Worm (Caenorhabditis elegans) whole organism, late embryonic: ENCODE data around the gene str-150.

ENCODE experiments used
- C08G9.2 ChIP-seq: sonication (generic microtip); optimal IDR thresholded peaks from 2 replicates; lab custom pipeline; 2016; ENCODE audit warnings: mild to moderate bottlenecking, missing genetic modification characterization, moderate library complexity, missing compliant biosample characterization
- C38D4.7 ChIP-seq: fragments of 200-800 bp; sonication (Bioruptor generic); optimal IDR thresholded peaks from 2 replicates; lab custom pipeline; 2018; ENCODE audit warnings: mild to moderate bottlenecking, missing genetic modification characterization, moderate library complexity, missing compliant biosample characterization
- F13H6.1 ChIP-seq: sonication (generic microtip); optimal IDR thresholded peaks from 2 replicates; lab custom pipeline; 2016; ENCODE audit warnings: missing genetic modification characterization, missing compliant biosample characterization
- K09A11.1 ChIP-seq: sonication (generic microtip); optimal IDR thresholded peaks from 2 replicates; lab custom pipeline; 2017; ENCODE audit warnings: antibody characterized with exemption, mild to moderate bottlenecking, missing genetic modification characterization, missing compliant biosample characterization; ENCODE audit not compliant: insufficient read depth
- ahr-1 ChIP-seq: sonication (generic microtip); optimal IDR thresholded peaks from 2 replicates; lab custom pipeline; 2016; ENCODE audit warnings: missing genetic modification characterization, missing compliant biosample characterization
- ama-1 ChIP-seq: fragments of 150-350 bp; optimal IDR thresholded peaks from 2 replicates; lab custom pipeline; 2014
- ceh-14 ChIP-seq: sonication (generic microtip); optimal IDR thresholded peaks from 2 replicates; lab custom pipeline; 2016; ENCODE audit warnings: missing genotype, missing genetic modification characterization, missing compliant biosample characterization
- ceh-19 ChIP-seq: fragments of 200-800 bp; sonication (Bioruptor generic); optimal IDR thresholded peaks from 2 replicates; lab custom pipeline; 2018; ENCODE audit warnings: mild to moderate bottlenecking, missing genetic modification characterization, missing compliant biosample characterization
- ceh-2 ChIP-seq: sonication (generic microtip); optimal IDR thresholded peaks from 2 replicates; lab custom pipeline; 2016; ENCODE audit warnings: missing genotype, missing genetic modification characterization, missing compliant biosample characterization
- ceh-24 ChIP-seq: sonication (generic microtip); optimal IDR thresholded peaks from 2 replicates; lab custom pipeline; 2016; ENCODE audit warnings: mild to moderate bottlenecking, missing genetic modification characterization, missing compliant biosample characterization
- ceh-30 ChIP-seq: fragments of 150-350 bp; optimal IDR thresholded peaks from 2 replicates; lab custom pipeline; 2014; ENCODE audit warnings: missing biosample characterization, missing genetic modification characterization
- ceh-34 ChIP-seq: sonication (generic microtip); optimal IDR thresholded peaks from 2 replicates; lab custom pipeline; 2016; ENCODE audit warnings: mild to moderate bottlenecking, missing genetic modification characterization, missing compliant biosample characterization
- ceh-45 ChIP-seq: fragments of 200-800 bp; sonication (Bioruptor generic); IDR thresholded peaks from 2 replicates; pipeline ENCODE4 v1.3.6; 2022; ENCODE audit warnings: missing genetic modification reagents, missing genetic modification characterization, missing compliant biosample characterization
- ceh-48 ChIP-seq: sonication (generic microtip); optimal IDR thresholded peaks from 2 replicates; lab custom pipeline; 2016; ENCODE audit warnings: missing genetic modification characterization, inconsistent platforms, missing compliant biosample characterization
- ceh-6 ChIP-seq: fragments of 200-800 bp; sonication (Bioruptor generic); optimal IDR thresholded peaks from 2 replicates; lab custom pipeline; 2018; ENCODE audit warnings: mild to moderate bottlenecking, missing genetic modification characterization, missing compliant biosample characterization
- ceh-9 ChIP-seq: sonication (generic microtip); optimal IDR thresholded peaks from 2 replicates; lab custom pipeline; 2016; ENCODE audit warnings: mild to moderate bottlenecking, missing genetic modification characterization, inconsistent platforms, missing compliant biosample characterization
- che-1 ChIP-seq: sonication (generic microtip); optimal IDR thresholded peaks from 2 replicates; lab custom pipeline; 2016; ENCODE audit warnings: mild to moderate bottlenecking, missing genetic modification characterization, missing compliant biosample characterization
- elt-4 ChIP-seq: sonication (generic microtip); optimal IDR thresholded peaks from 2 replicates; lab custom pipeline; 2016; ENCODE audit warnings: missing genetic modification characterization, missing compliant biosample characterization
- ets-4 ChIP-seq: sonication (generic microtip); optimal IDR thresholded peaks from 2 replicates; lab custom pipeline; 2016; ENCODE audit warnings: missing genetic modification characterization, missing compliant biosample characterization
- eyg-1 ChIP-seq: sonication (generic microtip); optimal IDR thresholded peaks from 2 replicates; lab custom pipeline; 2016; ENCODE audit warnings: missing genotype, missing genetic modification characterization, missing compliant biosample characterization
- fkh-10 ChIP-seq: fragments of 150-350 bp; optimal IDR thresholded peaks from 2 replicates; lab custom pipeline; 2014; ENCODE audit warnings: missing biosample characterization, missing genetic modification reagents, missing genetic modification characterization
- fkh-6 ChIP-seq: sonication (generic microtip); optimal IDR thresholded peaks from 2 replicates; lab custom pipeline; 2016; ENCODE audit warnings: missing genetic modification characterization, missing compliant biosample characterization
- gmeb-2 ChIP-seq: sonication (generic microtip); optimal IDR thresholded peaks from 2 replicates; lab custom pipeline; 2016; ENCODE audit warnings: missing genetic modification characterization, inconsistent platforms, missing compliant biosample characterization
- hlh-13 ChIP-seq: fragments of 200-800 bp; sonication (Bioruptor generic); optimal IDR thresholded peaks from 2 replicates; lab custom pipeline; 2018; ENCODE audit warnings: mild to moderate bottlenecking, missing genetic modification characterization, missing compliant biosample characterization
- hlh-30 ChIP-seq: sonication (generic microtip); optimal IDR thresholded peaks from 2 replicates; lab custom pipeline; 2017; ENCODE audit warnings: antibody characterized with exemption, missing genetic modification characterization, missing compliant biosample characterization; ENCODE audit not compliant: insufficient read depth
- hlh-8 ChIP-seq: sonication (generic microtip); optimal IDR thresholded peaks from 2 replicates; lab custom pipeline; 2016; ENCODE audit warnings: missing genotype, missing genetic modification characterization, missing compliant biosample characterization
- lin-11 ChIP-seq: fragments of 200-800 bp; sonication (Bioruptor generic); optimal IDR thresholded peaks from 2 replicates; lab custom pipeline; 2018; ENCODE audit warnings: mild to moderate bottlenecking, missing genetic modification characterization, missing compliant biosample characterization
- madf-2 ChIP-seq: sonication (generic microtip); optimal IDR thresholded peaks from 2 replicates; lab custom pipeline; 2017; ENCODE audit warnings: missing genetic modification characterization, missing compliant biosample characterization
- nfya-1 ChIP-seq: sonication (generic microtip); optimal IDR thresholded peaks from 2 replicates; lab custom pipeline; 2017; ENCODE audit warnings: missing genetic modification characterization, mild to moderate bottlenecking, missing compliant biosample characterization, antibody characterized with exemption, moderate library complexity
- nhr-11 ChIP-seq: fragments of 150-350 bp; optimal IDR thresholded peaks from 2 replicates; lab custom pipeline; 2014; ENCODE audit warnings: missing biosample characterization, missing genetic modification characterization
- nhr-232 ChIP-seq: sonication (generic microtip); optimal IDR thresholded peaks from 2 replicates; lab custom pipeline; 2016; ENCODE audit warnings: missing genetic modification characterization, missing compliant biosample characterization
- npax-4 ChIP-seq: sonication (generic microtip); optimal IDR thresholded peaks from 2 replicates; lab custom pipeline; 2016; ENCODE audit warnings: missing genetic modification characterization, missing compliant biosample characterization
- odd-2 ChIP-seq: sonication (generic microtip); optimal IDR thresholded peaks from 2 replicates; lab custom pipeline; 2017; ENCODE audit warnings: antibody characterized with exemption, mild to moderate bottlenecking, missing genetic modification characterization, missing compliant biosample characterization
- pag-3 ChIP-seq: sonication (generic microtip); optimal IDR thresholded peaks from 2 replicates; lab custom pipeline; 2016; ENCODE audit warnings: missing compliant biosample characterization, missing genetic modification characterization, borderline replicate concordance
- ref-2 ChIP-seq: sonication (generic microtip); optimal IDR thresholded peaks from 2 replicates; lab custom pipeline; 2016; ENCODE audit warnings: missing genetic modification characterization, missing compliant biosample characterization
- rnt-1 ChIP-seq: sonication (generic microtip); optimal IDR thresholded peaks from 2 replicates; lab custom pipeline; 2016; ENCODE audit warnings: missing genetic modification characterization, missing compliant biosample characterization
- sdc-2 ChIP-seq: sonication (generic microtip); optimal IDR thresholded peaks from 2 replicates; lab custom pipeline; 2016; ENCODE audit warnings: missing genotype, missing genetic modification characterization, missing compliant biosample characterization
- sox-2 ChIP-seq: fragments of 200-800 bp; sonication (Bioruptor generic); IDR thresholded peaks from 2 replicates; pipeline ENCODE4 v1.3.6; 2022; ENCODE audit warnings: missing genetic modification reagents, missing genetic modification characterization, missing compliant biosample characterization
- sox-4 ChIP-seq: sonication (generic microtip); optimal IDR thresholded peaks from 2 replicates; lab custom pipeline; 2017; ENCODE audit warnings: mild to moderate bottlenecking, missing genetic modification characterization, inconsistent platforms, missing compliant biosample characterization
- tbx-7 ChIP-seq: sonication (generic microtip); optimal IDR thresholded peaks from 2 replicates; lab custom pipeline; 2016; ENCODE audit warnings: missing genotype, missing genetic modification characterization, missing compliant biosample characterization
- unc-3 ChIP-seq, 2 experiments: fragments of 200-800 bp in 1 of 2; sonication (Bioruptor generic) in 1 of 2; sonication (generic microtip) in 1 of 2; conservative IDR thresholded peaks in 1 of 2; optimal IDR thresholded peaks in 1 of 2; 2 replicates each; pipeline versions ENCODE4 v1.3.6 to Lab custom; 2016 to 2022; ENCODE audit warnings: missing compliant biosample characterization in 2 of 2, missing genetic modification characterization in 2 of 2, missing genetic modification reagents in 1 of 2
- unc-55 ChIP-seq: sonication (generic microtip); optimal IDR thresholded peaks from 2 replicates; lab custom pipeline; 2017; ENCODE audit warnings: missing biosample characterization, missing genetic modification reagents, missing genetic modification characterization
- unc-86 ChIP-seq: sonication (generic microtip); optimal IDR thresholded peaks from 2 replicates; lab custom pipeline; 2016; ENCODE audit warnings: missing genetic modification characterization, missing compliant biosample characterization
- zip-5 ChIP-seq: sonication (generic microtip); optimal IDR thresholded peaks from 2 replicates; lab custom pipeline; 2016; ENCODE audit warnings: missing genetic modification characterization, missing compliant biosample characterization
- ztf-16 ChIP-seq: sonication (generic microtip); optimal IDR thresholded peaks from 2 replicates; lab custom pipeline; 2017; ENCODE audit warnings: missing genetic modification characterization, missing compliant biosample characterization

str-150 gene

ce11 chrV:16588428-16588827, 5.4 kb downstream of the str-150 start, which contains the start of gene srw-73:
Gene srw-73 (minus strand): TSS chrV:16588528.
- TF ChIP-seq ceh-30 (tag; lab: Kevin White, UChicago) = no peak
- TF ChIP-seq ceh-45 (GFP tag; lab: Robert Waterston, UW) = no peak
- no peak for TF ChIP-seq ztf-16
- no peak for TF ChIP-seq zip-5 (tag; lab: Kevin White, UChicago)
- TF ChIP-seq madf-2 (tag; lab: Kevin White, UChicago) = no peak
- no peak for TF ChIP-seq che-1
- TF ChIP-seq ref-2 (tag; lab: Kevin White, UChicago) = no peak
- no peak for TF ChIP-seq ceh-9
- TF ChIP-seq odd-2 (tag; lab: Kevin White, UChicago) = no peak
- TF ChIP-seq fkh-10 (GFP tag; lab: Kevin White, UChicago) = no peak
- TF ChIP-seq hlh-8 (tag; lab: Kevin White, UChicago) = no peak
- no peak for TF ChIP-seq eyg-1 (tag; lab: Kevin White, UChicago)
- no peak for TF ChIP-seq ceh-6 (GFP tag; lab: Kevin White, UChicago)
- no peak for TF ChIP-seq hlh-30 (tag; lab: Kevin White, UChicago)
- no peak for TF ChIP-seq ceh-48
- no peak for TF ChIP-seq hlh-13 (GFP tag; lab: Kevin White, UChicago)
- no peak for TF ChIP-seq unc-55 (GFP tag; lab: Kevin White, UChicago)
- TF ChIP-seq K09A11.1 = no peak
- no peak for TF ChIP-seq gmeb-2 (tag; lab: Kevin White, UChicago)
- no peak for TF ChIP-seq ets-4 (tag; lab: Kevin White, UChicago)

- TF ChIP-seq ceh-6 (GFP tag; lab: Kevin White, UChicago) = no peak
- no peak for TF ChIP-seq ceh-9
- TF ChIP-seq nfya-1 (tag; lab: Kevin White, UChicago) = no peak
- TF ChIP-seq nhr-232 (tag; lab: Kevin White, UChicago) = no peak
- TF ChIP-seq rnt-1 (tag; lab: Kevin White, UChicago) = no peak
Measured at ce11 chrV:16589488-16589887, 6.4 kb downstream of the str-150 start.

ce11 chrV:16591992-16592798, 9.1 kb downstream of the str-150 start, which contains the start of gene srh-269:
Gene srh-269 (minus strand): TSS chrV:16592042.
- TF ChIP-seq ceh-2 (tag; lab: Kevin White, UChicago) = peak; percentile 50
- TF ChIP-seq ceh-14 (tag; lab: Kevin White, UChicago) = peak; percentile 74
- peak; percentile 24 for TF ChIP-seq ceh-48
- peak; percentile 67 for TF ChIP-seq fkh-6 (tag; lab: Kevin White, UChicago)
- peak; percentile 79 for TF ChIP-seq ceh-19 (GFP tag; lab: Kevin White, UChicago)
- TF ChIP-seq tbx-7 (tag; lab: Kevin White, UChicago) = no peak
- TF ChIP-seq hlh-30 (tag; lab: Kevin White, UChicago) = no peak
- TF ChIP-seq sox-2 = no peak
- peak; percentile 58 for TF ChIP-seq sox-4 (tag; lab: Kevin White, UChicago)
- TF ChIP-seq fkh-10 (GFP tag; lab: Kevin White, UChicago) = no peak
- no peak for TF ChIP-seq hlh-8 (tag; lab: Kevin White, UChicago)
- peak; percentile 68 for TF ChIP-seq ceh-34 (tag; lab: Kevin White, UChicago)
- peak; percentile 79 for TF ChIP-seq che-1
- no peak for TF ChIP-seq ets-4 (tag; lab: Kevin White, UChicago)
- peak; percentile 38 for TF ChIP-seq sdc-2 (tag; lab: Kevin White, UChicago)
- TF ChIP-seq pag-3 (tag; lab: Kevin White, UChicago) = no peak
- TF ChIP-seq C08G9.2 = peak; percentile 61
- peak; percentile 33 for TF ChIP-seq unc-86 (tag; lab: Kevin White, UChicago)
- TF ChIP-seq odd-2 (tag; lab: Kevin White, UChicago) = no peak
- no peak for TF ChIP-seq eyg-1 (tag; lab: Kevin White, UChicago)
- peak; percentile 45 for TF ChIP-seq F13H6.1
- TF ChIP-seq npax-4 = peak; percentile 18
- peak; percentile 11 for TF ChIP-seq ahr-1
- peak; percentile 74 for TF ChIP-seq rnt-1 (tag; lab: Kevin White, UChicago)
- TF ChIP-seq elt-4 (tag; lab: Kevin White, UChicago) = no peak
- TF ChIP-seq ceh-24 (tag; lab: Kevin White, UChicago) = no peak
- no peak for TF ChIP-seq ref-2 (tag; lab: Kevin White, UChicago)
- TF ChIP-seq lin-11 = peak; percentile 58
- TF ChIP-seq ama-1 (lab: Kevin White, UChicago) = no peak
- TF ChIP-seq unc-3 (GFP tag; conservative IDR thresholded peaks at IDR 0.05; lab: Robert Waterston, UW) = no peak
- TF ChIP-seq unc-3 (tag; optimal IDR thresholded peaks at IDR 0.05; lab: Kevin White, UChicago) = peak; percentile 32
- TF ChIP-seq nhr-11 (tag; lab: Kevin White, UChicago) = no peak
- peak; percentile 70 for TF ChIP-seq C38D4.7
- TF ChIP-seq zip-5 (tag; lab: Kevin White, UChicago) = peak; percentile 1
- TF ChIP-seq unc-55 (GFP tag; lab: Kevin White, UChicago) = no peak
